Worm (Caenorhabditis elegans): ENCODE results near the gene ddx-17.

Gene ddx-17

DNA sequence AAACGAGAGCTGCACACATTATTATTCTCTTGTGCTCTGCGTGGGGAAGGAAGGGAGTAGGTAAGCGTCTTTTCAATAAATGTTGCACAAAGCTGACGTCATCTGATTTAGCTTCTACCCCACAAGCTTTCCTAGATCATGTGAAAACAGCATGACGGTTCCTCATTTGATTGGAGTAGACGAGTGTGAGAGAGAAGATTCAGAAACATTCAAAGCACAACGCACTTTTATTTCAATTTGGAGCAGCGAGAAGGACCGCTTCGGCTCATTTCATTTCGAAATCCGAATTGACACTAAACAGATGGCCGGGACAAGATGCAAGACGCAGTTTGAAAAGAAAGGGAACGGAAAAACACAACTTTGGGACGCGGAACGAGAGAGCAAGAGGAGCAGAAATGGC lies 7.5 kb downstream of the ddx-17 start:
- no peak for TF ChIP-seq lin-54 (GFP tag; optimal IDR thresholded peaks at IDR 0.05)
- no peak for TF ChIP-seq hmg-20 (GFP tag; IDR thresholded peaks at IDR 0.05)
- no peak for TF ChIP-seq cebp-1 (GFP tag; IDR thresholded peaks at IDR 0.05)
- TF ChIP-seq cebp-1 (tag; optimal IDR thresholded peaks at IDR 0.05), result peak; percentile 42

DNA sequence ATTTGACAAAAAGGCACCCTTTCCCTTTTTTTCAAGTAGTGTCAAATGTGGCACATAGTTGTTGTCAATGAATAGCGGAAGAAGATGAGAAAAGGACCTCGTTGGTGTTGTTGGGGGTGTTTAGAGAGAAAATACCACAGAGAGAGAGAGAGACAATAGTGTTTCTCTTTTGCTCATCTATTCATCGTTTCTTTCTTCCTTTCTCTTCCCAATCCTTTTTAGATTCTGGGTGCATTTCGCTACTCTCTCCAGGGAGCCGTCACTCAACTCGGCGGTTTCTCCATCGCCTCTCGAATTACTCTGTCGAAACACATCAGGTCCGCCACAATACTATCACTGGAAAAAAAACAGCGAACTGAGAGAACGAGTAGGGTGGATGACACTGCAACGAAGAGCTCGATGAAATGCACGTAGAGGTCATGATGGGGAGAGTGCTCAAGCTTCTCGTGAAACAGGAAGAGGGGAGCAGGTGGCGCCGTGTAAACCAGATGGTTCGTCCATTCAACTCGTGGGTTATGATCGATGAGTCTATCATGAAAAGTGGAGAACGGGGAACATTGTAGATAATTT lies 8.2 kb downstream of the ddx-17 start:
- no peak for TF ChIP-seq F23B12.7 (tag; optimal IDR thresholded peaks at IDR 0.05; ENCODE audit: insufficient read depth)
- peak; percentile 21; the same call in 1 of the 2 replicates for TF ChIP-seq zfh-2 (GFP tag; conservative IDR thresholded peaks at IDR 0.05)
- no peak for TF ChIP-seq cebp-1 (GFP tag; IDR thresholded peaks at IDR 0.05)
- peak; percentile 17 for TF ChIP-seq cebp-1 (tag; optimal IDR thresholded peaks at IDR 0.05)

DNA sequence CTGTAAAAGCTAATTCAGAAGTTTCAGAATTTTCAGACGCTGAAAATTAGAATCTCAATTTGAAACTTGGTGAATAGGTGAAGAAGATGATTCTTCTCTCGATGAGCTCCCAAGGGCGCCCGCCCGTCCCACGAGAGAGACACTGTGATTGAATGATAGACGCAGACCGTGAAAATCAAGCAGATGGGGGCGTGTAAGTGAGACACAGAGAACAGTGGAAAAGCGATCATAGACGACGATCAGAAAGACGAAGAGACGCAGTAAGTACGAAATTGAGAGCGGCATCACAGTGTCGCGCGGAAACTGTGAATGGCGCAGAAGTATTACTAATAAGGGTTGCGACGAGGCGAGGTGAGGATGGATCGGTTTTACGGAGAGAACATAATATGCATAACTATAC lies 9.4 kb downstream of the ddx-17 start:
- TF ChIP-seq hmg-1.2 (GFP tag; IDR thresholded peaks at IDR 0.05) (peak; percentile 79; the same call in 1 of the 2 replicates), mcd-1 (GFP tag; IDR thresholded peaks at IDR 0.05) (peak; percentile 28; the same call in 1 of the 2 replicates), zfh-2 (GFP tag; conservative IDR thresholded peaks at IDR 0.05) (0 out of 2 replicates have a peak, but pooled peaks have one; percentile 29), madf-3 (GFP tag; IDR thresholded peaks at IDR 0.05) (0 out of 2 replicates have a peak, but pooled peaks have one; percentile 7), cebp-1 (GFP tag; IDR thresholded peaks at IDR 0.05) (no peak), cebp-1 (tag; optimal IDR thresholded peaks at IDR 0.05) (peak; percentile 21), ztf-25 (GFP tag; IDR thresholded peaks at IDR 0.05) (0 out of 2 replicates have a peak, but pooled peaks have one; percentile 53), K11D2.4 (GFP tag; IDR thresholded peaks at IDR 0.05) (no peak), aptf-3 (GFP tag; IDR thresholded peaks at IDR 0.05) (no peak), gei-17 (GFP tag; optimal IDR thresholded peaks at IDR 0.05) (no peak)

DNA sequence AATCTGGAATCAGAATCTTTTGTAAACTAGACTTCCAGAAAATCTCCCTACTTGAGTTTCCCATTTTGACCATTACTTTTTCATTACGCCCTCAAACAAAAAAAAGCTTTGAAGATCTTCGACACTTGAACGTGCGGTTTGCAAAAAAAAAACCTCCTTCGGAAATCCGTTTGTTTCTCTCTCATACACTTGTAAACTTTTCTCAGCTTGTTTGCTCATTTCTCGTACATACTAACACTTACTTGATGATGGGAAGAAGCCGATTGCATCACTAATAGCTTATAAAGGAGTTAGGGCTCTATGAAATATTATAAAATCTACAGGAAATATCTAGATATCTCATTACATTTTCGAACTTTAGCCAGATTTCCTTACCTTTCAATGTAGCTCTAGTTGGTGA lies 9.9 kb downstream of the ddx-17 start:
- no peak for TF ChIP-seq F52B5.7 (tag; optimal IDR thresholded peaks at IDR 0.05)
- no peak for TF ChIP-seq rcor-1 (GFP tag; IDR thresholded peaks at IDR 0.05)
- TF ChIP-seq sptf-2 (GFP tag; optimal IDR thresholded peaks at IDR 0.05), result no peak
- TF ChIP-seq attf-3 (GFP tag; conservative IDR thresholded peaks at IDR 0.05), result no peak
- TF ChIP-seq unc-130 (GFP tag; optimal IDR thresholded peaks at IDR 0.05), result no peak
- TF ChIP-seq mel-28 (tag; optimal IDR thresholded peaks at IDR 0.05; ENCODE audit: borderline replicate concordance), result no peak
- TF ChIP-seq akir-1 (GFP tag; optimal IDR thresholded peaks at IDR 0.05), result no peak
- no peak for TF ChIP-seq die-1 (tag; optimal IDR thresholded peaks at IDR 0.05)
- no peak for TF ChIP-seq ceh-58 (GFP tag; IDR thresholded peaks at IDR 0.05)
- TF ChIP-seq lin-40 (tag; optimal IDR thresholded peaks at IDR 0.05), result no peak

DNA sequence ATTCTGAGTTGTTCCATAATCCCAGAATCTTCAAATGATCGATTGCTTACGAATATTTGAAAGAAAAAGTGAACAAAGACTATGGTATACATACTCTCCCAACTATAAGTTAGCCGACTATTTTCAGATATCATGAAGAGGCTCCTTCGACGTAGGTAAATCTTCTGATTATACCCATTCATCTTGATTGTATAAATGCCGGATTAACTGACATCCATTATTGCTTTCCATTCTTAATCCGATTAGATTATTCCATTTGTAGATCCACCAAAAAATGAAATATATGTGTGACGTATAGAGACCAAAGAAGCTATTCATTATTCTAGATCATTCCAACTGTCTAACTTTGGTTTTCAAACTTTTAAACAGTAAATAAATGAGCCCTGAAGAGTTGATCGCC lies 18.4 kb downstream of the ddx-17 start:
- TF ChIP-seq rpc-1 (optimal IDR thresholded peaks at IDR 0.05) (no peak), rpc-1 (tag; optimal IDR thresholded peaks at IDR 0.05) (no peak), nfya-1 (tag; optimal IDR thresholded peaks at IDR 0.05; ENCODE audit: borderline replicate concordance, insufficient read depth) (no peak), F33H1.4 (GFP tag; IDR thresholded peaks at IDR 0.05) (no peak), ceh-91 (GFP tag; IDR thresholded peaks at IDR 0.05) (no peak), repo-1 (tag; optimal IDR thresholded peaks at IDR 0.05) (no peak), ztf-26 (tag; optimal IDR thresholded peaks at IDR 0.05) (no peak), tbp1 (GFP tag; optimal IDR thresholded peaks at IDR 0.05) (no peak), ztf-22 (GFP tag; optimal IDR thresholded peaks at IDR 0.05) (no peak), snpc-3.4 (tag; optimal IDR thresholded peaks at IDR 0.05) (no peak), Y56A3A.18 (GFP tag; IDR thresholded peaks at IDR 0.05) (no peak), lag-1 (GFP tag; IDR thresholded peaks at IDR 0.05) (no peak), zfh-2 (GFP tag; conservative IDR thresholded peaks at IDR 0.05) (no peak)

Measured in whole organism, young adult.